Worm (Caenorhabditis elegans): ENCODE data around the gene btb-14.

DNA sequence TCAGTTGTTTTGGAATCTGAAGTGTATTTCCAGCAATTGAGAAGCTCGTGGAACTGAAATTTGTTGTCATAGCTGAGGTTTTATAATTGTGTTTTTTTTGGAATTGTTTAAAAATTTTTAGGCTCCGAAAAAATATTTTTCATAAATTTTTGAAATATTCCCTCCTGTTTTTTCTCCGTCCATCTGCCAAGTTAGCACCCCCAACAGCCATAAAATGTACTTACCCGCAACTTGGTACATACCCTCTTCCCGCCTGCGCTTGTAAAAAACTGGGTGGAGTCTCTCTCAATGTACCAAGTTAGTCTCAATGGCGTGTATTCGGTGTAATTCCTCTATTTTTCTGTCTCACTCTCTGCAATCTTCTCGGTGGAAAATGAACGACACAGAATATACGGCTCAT, 6.5 kb downstream of the btb-14 start, which contains the start of gene Y57A10B.6:
- no peak for TF ChIP-seq pes-1 (GFP tag; IDR thresholded peaks at IDR 0.05)
- TF ChIP-seq ama-1 (optimal IDR thresholded peaks at IDR 0.05) = no peak

All from whole organism, early embryonic.